Fruit fly (Drosophila melanogaster) whole organism, embryonic: ENCODE data around the gene siz.
A peak's percentile ranks its signal among the peaks of the same experiment; 100 is the strongest.

Source experiments
- B-H2 ChIP-seq: fragments of 200-800 bp; sonication (Bioruptor generic); optimal IDR thresholded peaks from 2 replicates; lab custom pipeline; 2018; ENCODE audit warnings: missing biosample characterization, mild to moderate bottlenecking, missing genetic modification characterization
- BEAF-32 ChIP-seq: fragments of 200-800 bp; sonication (Bioruptor generic); optimal IDR thresholded peaks from 3 replicates; lab custom pipeline; 2017; ENCODE audit warnings: missing biosample characterization, missing genetic modification characterization, mild to moderate bottlenecking, moderate library complexity, missing genetic modification reagents
- CG1024 ChIP-seq: fragments of 200-800 bp; sonication (Bioruptor generic); IDR thresholded peaks from 2 replicates; pipeline ENCODE4 v1.3.6; 2022; ENCODE audit warnings: missing biosample characterization, missing genetic modification characterization
- CG10462 ChIP-seq: fragments of 200-800 bp; sonication (Bioruptor generic); optimal IDR thresholded peaks from 2 replicates; lab custom pipeline; 2016; ENCODE audit warnings: missing biosample characterization, missing genetic modification characterization
- CG10543 ChIP-seq: fragments of 200-800 bp; sonication (Bioruptor generic); optimal IDR thresholded peaks from 3 replicates; lab custom pipeline; 2017; ENCODE audit warnings: missing biosample characterization, mild to moderate bottlenecking, missing genetic modification characterization, moderate library complexity
- CG11695 ChIP-seq: fragments of 200-800 bp; sonication (Bioruptor generic); IDR thresholded peaks from 3 replicates; pipeline ENCODE4 v1.3.6; 2022; ENCODE audit warnings: missing biosample characterization, missing genetic modification characterization
- CG12071 ChIP-seq: fragments of 200-800 bp; sonication (Bioruptor generic); optimal IDR thresholded peaks from 3 replicates; lab custom pipeline; 2018; ENCODE audit warnings: missing biosample characterization, mild to moderate bottlenecking, missing genetic modification characterization
- CG12769 ChIP-seq: fragments of 200-800 bp; sonication (Bioruptor generic); optimal IDR thresholded peaks from 2 replicates; lab custom pipeline; 2019; ENCODE audit warnings: missing biosample characterization, mild to moderate bottlenecking, missing genetic modification characterization, moderate library complexity
- CG13424 ChIP-seq: fragments of 200-800 bp; sonication (Bioruptor generic); optimal IDR thresholded peaks from 2 replicates; lab custom pipeline; 2019; ENCODE audit warnings: missing biosample characterization, mild to moderate bottlenecking, missing genetic modification characterization, moderate library complexity
- CG14441 ChIP-seq: fragments of 200-800 bp; sonication (Bioruptor generic); IDR thresholded peaks from 2 replicates; pipeline ENCODE4 v1.3.6; 2022; ENCODE audit warnings: missing biosample characterization, missing genetic modification characterization
- CG15269 ChIP-seq: fragments of 200-800 bp; sonication (Bioruptor generic); optimal IDR thresholded peaks from 2 replicates; lab custom pipeline; 2018; ENCODE audit warnings: missing biosample characterization, mild to moderate bottlenecking, missing genetic modification characterization, moderate library complexity
- CG15601 ChIP-seq: fragments of 200-800 bp; sonication (Bioruptor generic); optimal IDR thresholded peaks from 3 replicates; lab custom pipeline; 2019; ENCODE audit warnings: missing biosample characterization, mild to moderate bottlenecking, missing genetic modification characterization, moderate library complexity
- CG17802 ChIP-seq: fragments of 200-800 bp; sonication (Bioruptor generic); optimal IDR thresholded peaks from 2 replicates; lab custom pipeline; 2018; ENCODE audit warnings: missing biosample characterization, mild to moderate bottlenecking, missing genetic modification characterization, moderate library complexity
- CG34224 ChIP-seq: fragments of 200-800 bp; sonication (Bioruptor generic); IDR thresholded peaks from 3 replicates; pipeline ENCODE4 v1.3.6; 2022; ENCODE audit warnings: missing biosample characterization, missing genetic modification characterization; ENCODE audit not compliant: partially characterized antibody
- CG4854 ChIP-seq: fragments of 200-800 bp; sonication (Bioruptor generic); optimal IDR thresholded peaks from 2 replicates; lab custom pipeline; 2016; ENCODE audit warnings: missing biosample characterization, missing genetic modification characterization, inconsistent platforms
- CG7556 ChIP-seq: fragments of 200-800 bp; sonication (Bioruptor generic); optimal IDR thresholded peaks from 2 replicates; lab custom pipeline; 2017; ENCODE audit warnings: missing biosample characterization, mild to moderate bottlenecking, missing genetic modification characterization
- CG8765 ChIP-seq: fragments of 200-800 bp; sonication (Bioruptor generic); IDR thresholded peaks from 2 replicates; pipeline ENCODE4 v1.3.6; 2022; ENCODE audit warnings: missing biosample characterization, missing genetic modification characterization
- CG8944 ChIP-seq: fragments of 200-800 bp; sonication (Bioruptor generic); optimal IDR thresholded peaks from 3 replicates; lab custom pipeline; 2016; ENCODE audit warnings: missing biosample characterization, missing genetic modification characterization
- CkIIα-i1 ChIP-seq: fragments of 200-800 bp; sonication (Bioruptor generic); IDR thresholded peaks from 2 replicates; pipeline ENCODE4 v1.3.6; 2022; ENCODE audit warnings: missing biosample characterization, missing genetic modification characterization
- Dip3 ChIP-seq: fragments of 200-800 bp; sonication (Bioruptor generic); optimal IDR thresholded peaks from 3 replicates; lab custom pipeline; 2016; ENCODE audit warnings: missing biosample characterization, missing genetic modification characterization
- Drgx ChIP-seq: fragments of 200-800 bp; sonication (Bioruptor generic); IDR thresholded peaks from 2 replicates; pipeline ENCODE4 v1.3.6; 2022; ENCODE audit warnings: missing biosample characterization, missing genetic modification characterization
- H15 ChIP-seq: fragments of 200-800 bp; sonication (Bioruptor generic); IDR thresholded peaks from 3 replicates; pipeline ENCODE4 v1.3.6; 2022; ENCODE audit warnings: missing biosample characterization, missing genetic modification characterization
- Hmx ChIP-seq: fragments of 200-800 bp; sonication (Bioruptor generic); optimal IDR thresholded peaks from 2 replicates; lab custom pipeline; 2016; ENCODE audit warnings: missing biosample characterization, missing genetic modification characterization
- Lhr ChIP-seq: fragments of 200-800 bp; sonication (Bioruptor generic); optimal IDR thresholded peaks from 3 replicates; lab custom pipeline; 2017; ENCODE audit warnings: mild to moderate bottlenecking, missing biosample characterization, missing genetic modification reagents, missing genetic modification characterization
- Lim3 ChIP-seq: fragments of 200-800 bp; sonication (Bioruptor generic); IDR thresholded peaks from 2 replicates; pipeline ENCODE4 v1.3.6; 2022; ENCODE audit warnings: missing biosample characterization, missing genetic modification characterization
- MBD-R2 ChIP-seq: fragments of 200-800 bp; sonication (Bioruptor generic); IDR thresholded peaks from 2 replicates; pipeline ENCODE4 v1.3.6; 2022; ENCODE audit warnings: missing biosample characterization, missing genetic modification characterization
- Myb ChIP-seq: fragments of 200-800 bp; sonication (Bioruptor generic); optimal IDR thresholded peaks from 2 replicates; lab custom pipeline; 2016; ENCODE audit warnings: missing biosample characterization, missing genetic modification characterization
- NfI ChIP-seq: fragments of 200-800 bp; sonication (Bioruptor generic); optimal IDR thresholded peaks from 3 replicates; lab custom pipeline; 2018; ENCODE audit warnings: missing biosample characterization, mild to moderate bottlenecking, missing genetic modification characterization, moderate library complexity
- Ptx1 ChIP-seq: fragments of 200-800 bp; sonication (Bioruptor generic); IDR thresholded peaks from 2 replicates; pipeline ENCODE4 v1.3.6; 2022; ENCODE audit warnings: missing biosample characterization, missing genetic modification characterization
- TFAM ChIP-seq: fragments of 200-800 bp; sonication (Bioruptor generic); optimal IDR thresholded peaks from 2 replicates; lab custom pipeline; 2017; ENCODE audit warnings: missing biosample characterization, missing genetic modification characterization, inconsistent platforms
- Xbp1 ChIP-seq: fragments of 200-800 bp; sonication (Bioruptor generic); optimal IDR thresholded peaks from 3 replicates; lab custom pipeline; 2016; ENCODE audit warnings: missing biosample characterization, mild to moderate bottlenecking, missing genetic modification characterization
- az2 ChIP-seq: fragments of 200-800 bp; sonication (Bioruptor generic); optimal IDR thresholded peaks from 3 replicates; lab custom pipeline; 2016; ENCODE audit warnings: missing biosample characterization, missing genetic modification characterization
- bsh ChIP-seq, 2 experiments: fragments of 200-800 bp; sonication (Bioruptor generic); optimal IDR thresholded peaks; 2 replicates each; lab custom pipeline; 2017 to 2018; ENCODE audit warnings: mild to moderate bottlenecking in 2 of 2, missing biosample characterization in 2 of 2, missing genetic modification characterization in 2 of 2, moderate library complexity in 1 of 2
- crp ChIP-seq, 2 experiments: fragments of 200-800 bp; sonication (Bioruptor generic); optimal IDR thresholded peaks; 2 replicates in 1 of 2; 3 replicates in 1 of 2; lab custom pipeline; 2017; ENCODE audit warnings: missing biosample characterization in 2 of 2, missing genetic modification characterization in 2 of 2, mild to moderate bottlenecking in 1 of 2, moderate library complexity in 1 of 2
- disco-r ChIP-seq: fragments of 200-800 bp; sonication (Bioruptor generic); optimal IDR thresholded peaks from 2 replicates; lab custom pipeline; 2016; ENCODE audit warnings: missing biosample characterization, missing genetic modification characterization
- dpn ChIP-seq, 2 experiments: fragments of 200-800 bp; sonication (Bioruptor generic); optimal IDR thresholded peaks; 3 replicates each; lab custom pipeline; 2016; ENCODE audit warnings: missing biosample characterization in 2 of 2, missing genetic modification characterization in 2 of 2
- emc ChIP-seq: fragments of 200-800 bp; sonication (Bioruptor generic); optimal IDR thresholded peaks from 2 replicates; lab custom pipeline; 2016; ENCODE audit warnings: missing biosample characterization, missing genetic modification characterization
- eve ChIP-seq, 2 experiments: fragments of >200 bp; optimal IDR thresholded peaks; 2 replicates each; lab custom pipeline; 2017; ENCODE audit warnings: missing biosample characterization in 2 of 2, missing genetic modification characterization in 2 of 2
- gcm2 ChIP-seq: fragments of 200-800 bp; sonication (Bioruptor generic); optimal IDR thresholded peaks from 2 replicates; lab custom pipeline; 2016; ENCODE audit warnings: missing biosample characterization, missing genetic modification characterization
- gsb-n ChIP-seq: fragments of 200-800 bp; sonication (Bioruptor generic); optimal IDR thresholded peaks from 3 replicates; lab custom pipeline; 2018; ENCODE audit warnings: missing biosample characterization, mild to moderate bottlenecking, missing genetic modification characterization
- h ChIP-seq: fragments of >200 bp; optimal IDR thresholded peaks from 2 replicates; lab custom pipeline; 2017
- jigr1 ChIP-seq: fragments of 200-800 bp; sonication (Bioruptor generic); IDR thresholded peaks from 3 replicates; pipeline ENCODE4 v1.3.6; 2022; ENCODE audit warnings: missing biosample characterization, missing genetic modification characterization
- lbe ChIP-seq: fragments of 200-800 bp; sonication (Bioruptor generic); optimal IDR thresholded peaks from 2 replicates; lab custom pipeline; 2016; ENCODE audit warnings: missing biosample characterization, mild to moderate bottlenecking, missing genetic modification characterization
- lov ChIP-seq, 2 experiments: fragments of 200-800 bp in 1 of 2; fragments of >200 bp in 1 of 2; sonication (Bioruptor generic) in 1 of 2; IDR thresholded peaks in 1 of 2; optimal IDR thresholded peaks in 1 of 2; 2 replicates in 1 of 2; 3 replicates in 1 of 2; pipeline versions ENCODE4 v1.3.6 to Lab custom; 2017 to 2022; ENCODE audit warnings: missing biosample characterization in 1 of 2, missing genetic modification characterization in 1 of 2
- rib ChIP-seq: fragments of 200-800 bp; sonication (Bioruptor generic); IDR thresholded peaks from 2 replicates; pipeline ENCODE4 v1.3.6; 2022; ENCODE audit warnings: missing biosample characterization, missing genetic modification characterization
- stc ChIP-seq: fragments of 200-800 bp; sonication (Bioruptor generic); IDR thresholded peaks from 2 replicates; pipeline ENCODE4 v1.3.6; 2022; ENCODE audit warnings: missing biosample characterization, missing genetic modification characterization
- trh ChIP-seq: fragments of 200-800 bp; sonication (Bioruptor generic); optimal IDR thresholded peaks from 2 replicates; lab custom pipeline; 2016; ENCODE audit warnings: missing biosample characterization, missing genetic modification characterization
- tup ChIP-seq: fragments of 200-800 bp; sonication (Bioruptor generic); optimal IDR thresholded peaks from 2 replicates; lab custom pipeline; 2016; ENCODE audit warnings: missing biosample characterization, mild to moderate bottlenecking, missing genetic modification characterization, moderate library complexity
- zfh2 ChIP-seq: fragments of 200-800 bp; sonication (Bioruptor generic); optimal IDR thresholded peaks from 2 replicates; lab custom pipeline; 2016; ENCODE audit warnings: missing biosample characterization, missing genetic modification characterization

Gene siz

DNA sequence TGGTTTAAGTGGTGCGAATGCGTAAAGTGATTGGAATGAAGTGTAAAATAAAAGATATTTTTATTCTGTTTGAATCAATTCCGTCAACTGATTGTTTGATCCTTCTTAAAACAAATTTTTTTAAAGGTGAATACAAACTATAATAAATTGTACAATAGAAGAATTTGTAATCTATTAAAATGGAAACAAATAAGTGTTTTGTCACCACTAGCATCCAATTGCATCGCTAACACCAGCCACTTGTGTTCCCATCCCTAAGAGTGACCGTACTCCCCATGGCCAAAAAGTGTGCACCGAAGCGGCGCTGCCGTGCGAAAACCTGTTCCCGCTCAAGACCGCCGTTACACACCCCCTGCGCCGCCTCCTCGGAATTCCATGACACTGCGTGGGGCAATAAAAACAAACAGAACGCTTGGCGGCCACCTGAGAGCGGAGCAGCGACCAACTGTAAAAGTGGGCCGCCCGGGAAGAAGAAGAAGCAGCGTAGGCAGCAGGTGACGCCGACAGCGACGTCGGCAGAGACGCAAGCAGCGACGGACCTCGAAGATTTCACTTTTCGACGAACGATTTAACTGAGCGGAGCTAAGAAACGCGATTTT is 6.6 kb upstream of the siz start, which contains the start of gene Pdss2 (continued):
- TF ChIP-seq CG10462 (GFP tag; lab: Kevin White, UChicago), result peak; percentile 41
- peak; percentile 75 for TF ChIP-seq Dip3 (GFP tag; lab: Kevin White, UChicago)
- peak; percentile 30 for TF ChIP-seq gsb-n (tag; lab: Kevin White, UChicago)
- no peak for TF ChIP-seq gcm2
- TF ChIP-seq CG4854 (GFP tag; lab: Kevin White, UChicago), result peak; percentile 43
- TF ChIP-seq CG10543 (GFP tag; lab: Kevin White, UChicago), result peak; percentile 88
- TF ChIP-seq CkIIα-i1 (GFP tag; lab: Robert Waterston, UW), result no peak
- peak; percentile 65 for TF ChIP-seq emc (GFP tag; lab: Kevin White, UChicago)
- peak; percentile 77 for TF ChIP-seq CG14441 (GFP tag; lab: Robert Waterston, UW)
- peak; percentile 55 for TF ChIP-seq stc (GFP tag; lab: Robert Waterston, UW)
- TF ChIP-seq dpn (GFP tag; optimal IDR thresholded peaks at IDR 0.05; lab: Kevin White, UChicago), result peak; percentile 65 to 71
- no peak for TF ChIP-seq lov (optimal IDR thresholded peaks at IDR 0.05; lab: Kevin White, UChicago)
- 0 out of 3 replicates have a peak, but pooled peaks have one; percentile 47 for TF ChIP-seq lov (GFP tag; IDR thresholded peaks at IDR 0.05; lab: Robert Waterston, UW)
- TF ChIP-seq Lhr (GFP tag; lab: Kevin White, UChicago), result peak; percentile 70
- peak; percentile 39; the same call in 1 of the 2 replicates for TF ChIP-seq CG1024 (GFP tag; lab: Robert Waterston, UW)
- TF ChIP-seq CG13424 (tag; lab: Kevin White, UChicago), result peak; percentile 78
- no peak for TF ChIP-seq CG12071 (GFP tag; lab: Kevin White, UChicago)
- TF ChIP-seq rib (GFP tag; lab: Robert Waterston, UW), result peak; percentile 93
- no peak for TF ChIP-seq tup
- TF ChIP-seq Drgx (GFP tag; lab: Robert Waterston, UW), result peak; percentile 51
- no peak for TF ChIP-seq crp (GFP tag; optimal IDR thresholded peaks at IDR 0.05; lab: Kevin White, UChicago)
- peak; percentile 24 for TF ChIP-seq lbe (GFP tag; lab: Kevin White, UChicago)
- TF ChIP-seq eve (GFP tag; optimal IDR thresholded peaks at IDR 0.05; lab: Kevin White, UChicago), result no peak
- peak; percentile 75 for TF ChIP-seq az2 (GFP tag; lab: Kevin White, UChicago)
- TF ChIP-seq Ptx1 (GFP tag; lab: Robert Waterston, UW), result peak; percentile 77
- peak; percentile 20 for TF ChIP-seq CG15601 (tag; lab: Kevin White, UChicago)
- peak; percentile 87 for TF ChIP-seq MBD-R2
- TF ChIP-seq CG17802, result peak; percentile 42
- TF ChIP-seq h, result no peak
- TF ChIP-seq CG11695 (GFP tag; lab: Robert Waterston, UW), result peak; percentile 38; the same call in 1 of the 3 replicates
- peak; percentile 86 for TF ChIP-seq CG12769 (tag; lab: Kevin White, UChicago)
- TF ChIP-seq CG34224 (GFP tag; lab: Robert Waterston, UW), result peak; percentile 64
- peak; percentile 85 for TF ChIP-seq Xbp1 (GFP tag; lab: Kevin White, UChicago)
- no peak for TF ChIP-seq TFAM (GFP tag; lab: Kevin White, UChicago)
- peak; percentile 68 for TF ChIP-seq CG15269 (tag; lab: Kevin White, UChicago)
- 0 out of 3 replicates have a peak, but pooled peaks have one; percentile 37 for TF ChIP-seq jigr1
- TF ChIP-seq Hmx (GFP tag; lab: Kevin White, UChicago), result peak; percentile 29
- TF ChIP-seq CG8944 (GFP tag; lab: Kevin White, UChicago), result peak; percentile 75
- TF ChIP-seq CG7556 (GFP tag; lab: Kevin White, UChicago), result peak; percentile 60
- peak; percentile 83 for TF ChIP-seq BEAF-32 (GFP tag; lab: Kevin White, UChicago)
- peak; percentile 79; the same call in 2 of the 3 replicates for TF ChIP-seq H15 (GFP tag; lab: Robert Waterston, UW)
- peak; percentile 84 for TF ChIP-seq B-H2 (GFP tag; lab: Kevin White, UChicago)
- peak; percentile 69 for TF ChIP-seq NfI (GFP tag; lab: Kevin White, UChicago)
- TF ChIP-seq CG8765 (GFP tag; lab: Robert Waterston, UW), result peak; percentile 66; the same call in 1 of the 2 replicates
- TF ChIP-seq trh (GFP tag; lab: Kevin White, UChicago), result peak; percentile 36
- peak; percentile 24 for TF ChIP-seq Myb
- no peak for TF ChIP-seq Lim3 (GFP tag; lab: Robert Waterston, UW)
- TF ChIP-seq zfh2 (GFP tag; lab: Kevin White, UChicago), result peak; percentile 82
- peak; percentile 25 for TF ChIP-seq disco-r
- peak; percentile 31 to 51 for TF ChIP-seq bsh (GFP tag; optimal IDR thresholded peaks at IDR 0.05; lab: Kevin White, UChicago)
